Worm (Caenorhabditis elegans) whole organism, midembryonic: ENCODE data around the gene H04D03.7.

ENCODE experiments used
- T22C8.4 ChIP-seq: fragments of 200-800 bp; sonication (Bioruptor generic); IDR thresholded peaks from 2 replicates; pipeline ENCODE4 v1.3.6; 2022; ENCODE audit warnings: missing genetic modification characterization, missing compliant biosample characterization
- cog-1 ChIP-seq: sonication (generic microtip); optimal IDR thresholded peaks from 2 replicates; lab custom pipeline; 2016; ENCODE audit warnings: missing genetic modification characterization, missing compliant biosample characterization
- flt-1 ChIP-seq: fragments of 200-800 bp; sonication (Bioruptor generic); IDR thresholded peaks from 2 replicates; pipeline ENCODE4 v1.3.6; 2022; ENCODE audit warnings: missing genetic modification characterization, missing compliant biosample characterization
- med-1 ChIP-seq: sonication (generic microtip); optimal IDR thresholded peaks from 2 replicates; lab custom pipeline; 2017; ENCODE audit warnings: missing genetic modification characterization, mild to moderate bottlenecking, missing compliant biosample characterization, antibody characterized with exemption, missing genetic modification reagents; ENCODE audit not compliant: insufficient read depth
- tab-1 ChIP-seq: fragments of 200-800 bp; sonication (Bioruptor generic); IDR thresholded peaks from 2 replicates; pipeline ENCODE4 v1.3.6; 2022; ENCODE audit warnings: missing genetic modification characterization, missing compliant biosample characterization
- ztf-23 ChIP-seq: fragments of 200-800 bp; sonication (Bioruptor generic); IDR thresholded peaks from 2 replicates; pipeline ENCODE4 v1.3.6; 2022; ENCODE audit warnings: missing genetic modification reagents, missing genetic modification characterization, missing compliant biosample characterization
- ztf-29 ChIP-seq: fragments of 200-800 bp; sonication (Bioruptor generic); IDR thresholded peaks from 2 replicates; pipeline ENCODE4 v1.3.6; 2022; ENCODE audit warnings: missing genetic modification reagents, missing genetic modification characterization, missing compliant biosample characterization

DNA sequence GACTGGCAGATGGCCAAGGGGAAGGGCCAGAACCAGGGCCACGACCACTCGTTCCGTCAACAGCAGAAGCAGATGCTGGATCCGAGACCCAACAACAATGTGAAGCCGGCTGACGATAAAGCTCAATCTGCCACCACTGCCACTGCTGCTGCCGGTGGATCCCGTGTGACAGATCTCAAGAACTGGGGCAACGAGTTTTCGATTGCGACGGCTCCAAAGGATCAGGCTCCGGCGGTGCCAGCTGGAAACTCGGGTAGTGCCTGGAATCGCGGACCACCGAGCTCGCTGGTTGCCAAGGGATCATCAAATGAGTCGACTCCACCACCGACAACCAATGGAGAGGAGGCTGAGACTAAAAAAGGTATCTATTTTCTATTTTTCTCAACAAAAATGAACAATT is 17.8 kb upstream of the H04D03.7 start:
- TF ChIP-seq med-1 (GFP tag; lab: Kevin White, UChicago) = no peak
- TF ChIP-seq cog-1 (tag; lab: Kevin White, UChicago) = no peak
- TF ChIP-seq flt-1 (GFP tag; lab: Robert Waterston, UW) = no peak
- TF ChIP-seq ztf-23 (GFP tag; lab: Robert Waterston, UW) = no peak
- no peak for TF ChIP-seq tab-1 (GFP tag; lab: Robert Waterston, UW)
- TF ChIP-seq ztf-29 (GFP tag; lab: Robert Waterston, UW) = no peak
- no peak for TF ChIP-seq T22C8.4
